Fruit fly (Drosophila melanogaster) whole organism, embryonic: ENCODE results near the gene CG15543.

Experiments used
- CG11695 ChIP-seq: fragments of 200-800 bp; sonication (Bioruptor generic); IDR thresholded peaks from 3 replicates; pipeline ENCODE4 v1.3.6; 2022; ENCODE audit warnings: missing biosample characterization, missing genetic modification characterization
- MBD-R2 ChIP-seq: fragments of 200-800 bp; sonication (Bioruptor generic); IDR thresholded peaks from 2 replicates; pipeline ENCODE4 v1.3.6; 2022; ENCODE audit warnings: missing biosample characterization, missing genetic modification characterization
- NC2β ChIP-seq: fragments of 200-800 bp; sonication (Bioruptor generic); optimal IDR thresholded peaks from 2 replicates; lab custom pipeline; 2016; ENCODE audit warnings: missing biosample characterization, missing genetic modification characterization
- Trl ChIP-seq, 3 experiments: fragments of >200 bp in 2 of 3; fragments of 200-800 bp in 1 of 3; sonication (Bioruptor generic) in 1 of 3; optimal IDR thresholded peaks; 2 replicates in 1 of 3; 3 replicates in 2 of 3; lab custom pipeline; 2016 to 2017; ENCODE audit warnings: missing biosample characterization in 1 of 3, missing genetic modification characterization in 1 of 3
- bigmax ChIP-seq: fragments of 200-800 bp; sonication (Bioruptor generic); optimal IDR thresholded peaks from 2 replicates; lab custom pipeline; 2018; ENCODE audit warnings: missing biosample characterization, mild to moderate bottlenecking, missing genetic modification characterization
- cato ChIP-seq: fragments of 200-800 bp; sonication (Bioruptor generic); optimal IDR thresholded peaks from 2 replicates; lab custom pipeline; 2016; ENCODE audit warnings: missing biosample characterization, missing genetic modification characterization, borderline replicate concordance
- crp ChIP-seq, 2 experiments: fragments of 200-800 bp; sonication (Bioruptor generic); optimal IDR thresholded peaks; 2 replicates in 1 of 2; 3 replicates in 1 of 2; lab custom pipeline; 2017; ENCODE audit warnings: missing biosample characterization in 2 of 2, missing genetic modification characterization in 2 of 2, mild to moderate bottlenecking in 1 of 2, moderate library complexity in 1 of 2
- hth ChIP-seq: fragments of >200 bp; optimal IDR thresholded peaks from 2 replicates; lab custom pipeline; 2017; ENCODE audit warnings: inconsistent platforms
- usp ChIP-seq: fragments of >200 bp; optimal IDR thresholded peaks from 2 replicates; lab custom pipeline; 2017; ENCODE audit warnings: missing biosample characterization, missing genetic modification characterization

DNA sequence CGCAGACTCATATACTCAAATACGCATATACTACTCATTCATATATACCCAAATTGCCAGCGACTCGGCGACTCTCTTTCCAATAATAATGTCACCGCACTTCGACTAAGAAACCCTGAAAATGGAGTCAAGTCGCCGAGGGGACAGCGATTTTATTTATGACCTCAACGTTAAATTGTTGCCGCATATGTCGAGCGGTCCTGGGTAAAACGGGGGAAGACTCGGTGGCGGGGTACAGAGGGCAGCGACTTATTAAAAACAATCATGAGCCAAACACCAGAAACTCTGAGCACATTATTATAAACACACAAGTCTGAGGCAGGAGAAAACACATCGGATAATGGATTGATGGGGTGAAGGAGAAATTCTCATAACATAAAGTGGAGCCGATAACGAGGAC lies 7.6 kb upstream of the CG15543 start:
- TF ChIP-seq bigmax (GFP tag; lab: Kevin White, UChicago) (no peak), CG11695 (GFP tag; lab: Robert Waterston, UW) (no peak), crp (GFP tag; optimal IDR thresholded peaks at IDR 0.05; lab: Kevin White, UChicago) (no peak), cato (GFP tag; lab: Kevin White, UChicago) (no peak), Trl (optimal IDR thresholded peaks at IDR 0.05; lab: Kevin White, UChicago) (no peak), Trl (GFP tag; optimal IDR thresholded peaks at IDR 0.05; lab: Kevin White, UChicago) (no peak), hth (lab: Kevin White, UChicago) (no peak), NC2β (no peak), usp (GFP tag; lab: Kevin White, UChicago) (no peak), MBD-R2 (GFP tag; lab: Robert Waterston, UW) (no peak)
